Fruit fly (Drosophila melanogaster) S2 (cell line): Measurements from ENCODE around the gene grsm.

ENCODE experiments used
- CG8478 ChIP-seq: fragments of >200 bp; optimal IDR thresholded peaks from 2 replicates; lab custom pipeline; 2018
- CTCF ChIP-seq, 2 experiments: fragments of >200 bp; optimal IDR thresholded peaks; 2 replicates each; lab custom pipeline; 2018

dm6 chr3R:12974447-12974846 is 6.9 kb upstream of the grsm start:
- no peak for TF ChIP-seq CG8478
- TF ChIP-seq CTCF (optimal IDR thresholded peaks at IDR 0.05; lab: Kevin White, UChicago), result no peak
